Worm (Caenorhabditis elegans): ENCODE measurements around the gene yif-1.

The yif-1 gene

ce11 chrV:10003315-10003969 is 51.3 kb downstream of the yif-1 start:
- peak; percentile 21 for TF ChIP-seq lin-13 (GFP tag; optimal IDR thresholded peaks at IDR 0.05)
- TF ChIP-seq nhr-71 (tag; optimal IDR thresholded peaks at IDR 0.05), result peak; percentile 73
- no peak for TF ChIP-seq unc-98 (GFP tag; IDR thresholded peaks at IDR 0.05)
- TF ChIP-seq pag-3 (tag; optimal IDR thresholded peaks at IDR 0.05; ENCODE audit: borderline replicate concordance, insufficient read depth), result peak; percentile 15
- peak; percentile 60 for TF ChIP-seq nhr-20 (tag; optimal IDR thresholded peaks at IDR 0.05)
- TF ChIP-seq lin-35 (GFP tag; optimal IDR thresholded peaks at IDR 0.05), result peak; percentile 30 to 62
- peak; percentile 77 for TF ChIP-seq lin-14 (GFP tag; optimal IDR thresholded peaks at IDR 0.05)
- no peak for TF ChIP-seq irx-1 (tag; optimal IDR thresholded peaks at IDR 0.05)
- TF ChIP-seq nhr-47 (tag; optimal IDR thresholded peaks at IDR 0.05), result peak; percentile 40
- peak; percentile 48 for TF ChIP-seq unc-130 (tag; optimal IDR thresholded peaks at IDR 0.05)
- TF ChIP-seq nhr-84 (tag; optimal IDR thresholded peaks at IDR 0.05), result no peak
- TF ChIP-seq swsn-7 (tag; optimal IDR thresholded peaks at IDR 0.05), result peak; percentile 47
- TF ChIP-seq snpc-4 (tag; optimal IDR thresholded peaks at IDR 0.05), result peak; percentile 33
- peak; percentile 54 to 67 (median 60) for TF ChIP-seq dpl-1 (GFP tag; optimal IDR thresholded peaks at IDR 0.05)
- peak; percentile 31 for TF ChIP-seq nhr-77 (tag; optimal IDR thresholded peaks at IDR 0.05)
- TF ChIP-seq xbp-1 (tag; optimal IDR thresholded peaks at IDR 0.05), result peak; percentile 56
- TF ChIP-seq ztf-11 (tag; optimal IDR thresholded peaks at IDR 0.05), result no peak
- TF ChIP-seq mdl-1 (tag; optimal IDR thresholded peaks at IDR 0.05), result peak in 1 of 2 experiments; percentile 1
- TF ChIP-seq fkh-10 (GFP tag; optimal IDR thresholded peaks at IDR 0.05), result no peak
- peak; percentile 70 for TF ChIP-seq snu-23 (GFP tag; optimal IDR thresholded peaks at IDR 0.05)
- peak; percentile 70 for TF ChIP-seq blmp-1 (tag; optimal IDR thresholded peaks at IDR 0.05)
- TF ChIP-seq tbx-2 (tag; optimal IDR thresholded peaks at IDR 0.05), result peak; percentile 41
- peak; percentile 71 for TF ChIP-seq rnt-1 (tag; optimal IDR thresholded peaks at IDR 0.05)
- TF ChIP-seq nhr-85 (tag), result peak; percentile 33
- peak; percentile 48 for TF ChIP-seq nhr-19 (GFP tag; conservative IDR thresholded peaks at IDR 0.05)
- TF ChIP-seq C34B4.2 (tag; optimal IDR thresholded peaks at IDR 0.05), result no peak
- TF ChIP-seq mep-1 (tag; optimal IDR thresholded peaks at IDR 0.05), result peak; percentile 49
- peak; percentile 49 for TF ChIP-seq skn-1 (tag; optimal IDR thresholded peaks at IDR 0.05)
- no peak for TF ChIP-seq ztf-4 (tag; optimal IDR thresholded peaks at IDR 0.05)
- TF ChIP-seq elt-3 (tag; optimal IDR thresholded peaks at IDR 0.05), result peak in 1 of 6 experiments; percentile 11
- peak; percentile 30 for TF ChIP-seq lir-3 (tag; optimal IDR thresholded peaks at IDR 0.05; ENCODE audit: poor library complexity)
- peak; percentile 22 for TF ChIP-seq fkh-8 (tag; optimal IDR thresholded peaks at IDR 0.05)
- TF ChIP-seq ceh-82 (tag; optimal IDR thresholded peaks at IDR 0.05), result peak in 1 of 3 experiments; percentile 62
- TF ChIP-seq lsy-2 (tag; optimal IDR thresholded peaks at IDR 0.05), result peak; percentile 56 to 83
- TF ChIP-seq nhr-76 (tag; optimal IDR thresholded peaks at IDR 0.05), result no peak
- peak; percentile 50 for TF ChIP-seq lin-15B (tag; optimal IDR thresholded peaks at IDR 0.05)
- TF ChIP-seq C16A3.4 (tag; optimal IDR thresholded peaks at IDR 0.05), result peak; percentile 83
- TF ChIP-seq dsc-1 (tag; optimal IDR thresholded peaks at IDR 0.05), result peak; percentile 40
- TF ChIP-seq pax-3 (tag; optimal IDR thresholded peaks at IDR 0.05), result no peak
- peak; percentile 8 for TF ChIP-seq F16B12.6 (tag; optimal IDR thresholded peaks at IDR 0.05)
- peak; percentile 68 to 70 for TF ChIP-seq efl-1 (optimal IDR thresholded peaks at IDR 0.05)
- TF ChIP-seq efl-1 (GFP tag; optimal IDR thresholded peaks at IDR 0.05 in 1 of 2), result peak in 1 of 2 experiments; percentile 44
- TF ChIP-seq elt-2 (tag; optimal IDR thresholded peaks at IDR 0.05), result peak; percentile 39
- TF ChIP-seq grh-1 (GFP tag; IDR thresholded peaks at IDR 0.05), result no peak

All from whole organism, L1 larva.